Fruit fly (Drosophila melanogaster) S2 (cell line): Measurements from ENCODE around the gene CaBP1.

ENCODE experiments used
- CG8478 ChIP-seq: fragments of >200 bp; optimal IDR thresholded peaks from 2 replicates; lab custom pipeline; 2018
- CTCF ChIP-seq, 2 experiments: fragments of >200 bp; optimal IDR thresholded peaks; 2 replicates each; lab custom pipeline; 2018

DNA sequence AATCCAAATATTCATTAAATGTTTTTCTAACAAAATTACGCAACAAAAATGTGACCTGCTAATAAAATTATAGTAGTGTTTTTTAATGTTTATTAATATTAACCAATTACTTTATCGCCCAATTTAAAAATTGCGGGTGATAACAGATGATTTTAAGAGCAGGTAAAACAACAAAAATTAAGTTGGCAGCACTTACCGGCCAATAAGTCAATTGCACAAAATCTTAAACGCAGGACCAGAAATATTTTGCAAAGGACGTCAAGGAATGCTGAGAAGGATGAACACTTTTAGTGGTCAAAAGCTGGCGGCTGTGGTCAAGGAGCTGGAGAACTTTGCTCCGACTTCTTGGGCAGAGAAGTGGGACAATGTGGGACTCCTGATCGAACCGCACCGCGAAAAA lies 29.6 kb downstream of the CaBP1 start, which contains the start of gene CG4278:
- TF ChIP-seq CG8478 (lab: Kevin White, UChicago) (no peak), CTCF (optimal IDR thresholded peaks at IDR 0.05; lab: Kevin White, UChicago) (no peak)
